Fruit fly (Drosophila melanogaster): ENCODE data around the gene CG8188.

CG8188 gene

DNA sequence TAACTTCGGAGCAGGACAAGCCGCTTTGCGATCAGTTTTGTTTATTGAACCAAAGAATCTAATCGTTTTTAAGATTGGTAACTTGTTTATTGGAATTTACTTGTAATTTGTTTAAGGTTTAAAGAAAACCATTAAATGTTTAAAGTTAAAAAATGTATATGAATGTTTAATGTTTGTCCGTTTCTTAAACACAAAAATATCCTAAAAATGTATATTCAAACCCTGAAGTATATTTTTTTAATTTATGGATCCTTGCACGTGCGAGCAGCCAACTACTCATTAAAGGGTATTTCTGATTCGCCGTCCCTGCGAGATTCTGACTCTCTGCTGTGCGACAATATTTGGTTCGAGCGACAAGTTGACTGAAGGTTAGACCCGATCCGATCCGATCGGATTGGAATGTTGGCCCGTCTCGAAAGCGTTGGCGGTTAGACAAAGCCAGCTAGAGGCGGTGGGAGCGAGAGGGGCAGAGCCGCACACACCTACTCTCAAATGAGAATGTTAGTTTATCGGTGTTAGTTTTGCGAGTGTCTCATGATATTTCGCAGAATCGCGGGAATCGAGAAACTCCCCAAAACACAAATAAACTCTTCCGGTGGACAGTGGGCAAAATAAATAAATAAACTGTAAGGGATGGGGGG, 3.8 kb downstream of the CG8188 start (continued):
- TF ChIP-seq kah (GFP tag; optimal IDR thresholded peaks at IDR 0.05) = peak; percentile 60
- TF ChIP-seq CG18599 (GFP tag; optimal IDR thresholded peaks at IDR 0.05) = peak; percentile 91
- peak; percentile 85 for TF ChIP-seq Sox102F (GFP tag; optimal IDR thresholded peaks at IDR 0.05)
- TF ChIP-seq chif (GFP tag; optimal IDR thresholded peaks at IDR 0.05) = peak; percentile 69 to 86
- peak; percentile 21 for TF ChIP-seq CG17186 (GFP tag; optimal IDR thresholded peaks at IDR 0.05)
- peak; percentile 72 for TF ChIP-seq pb (GFP tag; optimal IDR thresholded peaks at IDR 0.05)
- TF ChIP-seq CG10462 (GFP tag; optimal IDR thresholded peaks at IDR 0.05) = peak; percentile 72
- peak; percentile 84 for TF ChIP-seq Hr3 (GFP tag; optimal IDR thresholded peaks at IDR 0.05)
- TF ChIP-seq Pdp1 (GFP tag; optimal IDR thresholded peaks at IDR 0.05) = peak; percentile 82 to 84
- TF ChIP-seq bowl (GFP tag; IDR thresholded peaks at IDR 0.05) = peak; percentile 55; the same call in 1 of the 2 replicates
- TF ChIP-seq Hmx (GFP tag; optimal IDR thresholded peaks at IDR 0.05) = peak; percentile 61
- no peak for TF ChIP-seq Scr (GFP tag; IDR thresholded peaks at IDR 0.05; ENCODE audit: partially characterized antibody)
- TF ChIP-seq HmgD (GFP tag; optimal IDR thresholded peaks at IDR 0.05) = peak; percentile 67
- TF ChIP-seq bsh (GFP tag; optimal IDR thresholded peaks at IDR 0.05) = peak; percentile 79 to 82
- TF ChIP-seq dm (GFP tag; optimal IDR thresholded peaks at IDR 0.05) = peak; percentile 65
- TF ChIP-seq CG4282 (GFP tag; optimal IDR thresholded peaks at IDR 0.05) = peak; percentile 11
- TF ChIP-seq maf-S (GFP tag; optimal IDR thresholded peaks at IDR 0.05) = peak; percentile 75
- peak; percentile 87 for TF ChIP-seq CG13775 (GFP tag; optimal IDR thresholded peaks at IDR 0.05)
- TF ChIP-seq Dref (GFP tag; IDR thresholded peaks at IDR 0.05) = no peak
- TF ChIP-seq D (optimal IDR thresholded peaks at IDR 0.05) = no peak
- TF ChIP-seq D (GFP tag; optimal IDR thresholded peaks at IDR 0.05) = peak; percentile 87
- no peak for TF ChIP-seq lov (optimal IDR thresholded peaks at IDR 0.05)
- no peak for TF ChIP-seq lov (GFP tag; IDR thresholded peaks at IDR 0.05)
- TF ChIP-seq nau (GFP tag; optimal IDR thresholded peaks at IDR 0.05) = peak; percentile 83
- peak; percentile 38 for TF ChIP-seq CG1603 (tag; optimal IDR thresholded peaks at IDR 0.05)
- peak; percentile 67 for TF ChIP-seq CG30020 (tag; optimal IDR thresholded peaks at IDR 0.05)
- TF ChIP-seq CG14860 (GFP tag; IDR thresholded peaks at IDR 0.05; ENCODE audit: partially characterized antibody) = no peak
- TF ChIP-seq CG17912 (GFP tag; optimal IDR thresholded peaks at IDR 0.05) = peak; percentile 7
- no peak for TF ChIP-seq Doc3 (GFP tag; IDR thresholded peaks at IDR 0.05; ENCODE audit: partially characterized antibody)
- peak; percentile 93 for TF ChIP-seq CG13424 (tag; optimal IDR thresholded peaks at IDR 0.05)
- peak; percentile 61 for TF ChIP-seq Myb (GFP tag; optimal IDR thresholded peaks at IDR 0.05)
- TF ChIP-seq CG3838 (GFP tag; optimal IDR thresholded peaks at IDR 0.05) = peak; percentile 62
- peak; percentile 73 for TF ChIP-seq zen (tag; optimal IDR thresholded peaks at IDR 0.05)
- TF ChIP-seq caup (GFP tag; optimal IDR thresholded peaks at IDR 0.05; ENCODE audit: severe bottlenecking) = peak; percentile 84
- TF ChIP-seq Oaz (GFP tag; IDR thresholded peaks at IDR 0.05) = 0 out of 2 replicates have a peak, but pooled peaks have one; percentile 39
- peak; percentile 4 for TF ChIP-seq B-H2 (GFP tag; optimal IDR thresholded peaks at IDR 0.05)
- TF ChIP-seq CG3847 (GFP tag; IDR thresholded peaks at IDR 0.05) = peak; percentile 75
- TF ChIP-seq mirr (GFP tag; optimal IDR thresholded peaks at IDR 0.05) = peak; percentile 48
- TF ChIP-seq oc (tag; optimal IDR thresholded peaks at IDR 0.05) = peak; percentile 53
- TF ChIP-seq CG8765 (GFP tag; IDR thresholded peaks at IDR 0.05) = no peak
- TF ChIP-seq br (optimal IDR thresholded peaks at IDR 0.05) = no peak
- peak; percentile 35 for TF ChIP-seq CG3995 (GFP tag; optimal IDR thresholded peaks at IDR 0.05)
- TF ChIP-seq exex (tag; optimal IDR thresholded peaks at IDR 0.05) = peak; percentile 69
- TF ChIP-seq CkIIα-i1 (GFP tag; IDR thresholded peaks at IDR 0.05) = no peak
- TF ChIP-seq inv (GFP tag; IDR thresholded peaks at IDR 0.05; ENCODE audit: partially characterized antibody) = no peak
- TF ChIP-seq CG15269 (tag; optimal IDR thresholded peaks at IDR 0.05) = peak; percentile 90
- TF ChIP-seq CG6272 (GFP tag; IDR thresholded peaks at IDR 0.05) = peak; percentile 43; the same call in 1 of the 2 replicates
- TF ChIP-seq CG14667 (GFP tag; IDR thresholded peaks at IDR 0.05) = peak; percentile 61; the same call in 1 of the 2 replicates
- peak; percentile 80 for TF ChIP-seq tap (tag; optimal IDR thresholded peaks at IDR 0.05)
- peak; percentile 61 for TF ChIP-seq onecut (GFP tag; IDR thresholded peaks at IDR 0.05)
